Fruit fly (Drosophila melanogaster) whole organism, embryonic: ENCODE results near the gene Cka.
A peak's percentile ranks its signal among the peaks of the same experiment; 100 is the strongest.

Experiments
- B-H1 ChIP-seq: fragments of 200-800 bp; sonication (Bioruptor generic); IDR thresholded peaks from 3 replicates; pipeline ENCODE4 v1.3.6; 2022; ENCODE audit warnings: missing biosample characterization, missing genetic modification characterization
- C15 ChIP-seq: fragments of 200-800 bp; sonication (Bioruptor generic); IDR thresholded peaks from 3 replicates; pipeline ENCODE4 v1.3.6; 2022; ENCODE audit warnings: missing biosample characterization, missing genetic modification characterization
- CG10209 ChIP-seq: fragments of 200-800 bp; sonication (Bioruptor generic); optimal IDR thresholded peaks from 3 replicates; lab custom pipeline; 2017; ENCODE audit warnings: missing biosample characterization, mild to moderate bottlenecking, missing genetic modification characterization, missing genetic modification reagents
- CG10565 ChIP-seq: fragments of 200-800 bp; sonication (Bioruptor generic); optimal IDR thresholded peaks from 3 replicates; lab custom pipeline; 2016; ENCODE audit warnings: missing biosample characterization, mild to moderate bottlenecking, missing genetic modification characterization
- CG10959 ChIP-seq: fragments of 200-800 bp; sonication (Bioruptor generic); IDR thresholded peaks from 2 replicates; pipeline ENCODE4 v1.3.6; 2022; ENCODE audit warnings: missing biosample characterization, missing genetic modification characterization
- CG13123 ChIP-seq: fragments of 200-800 bp; sonication (Bioruptor generic); optimal IDR thresholded peaks from 2 replicates; lab custom pipeline; 2016; ENCODE audit warnings: missing biosample characterization, missing genetic modification characterization
- CG14441 ChIP-seq: fragments of 200-800 bp; sonication (Bioruptor generic); IDR thresholded peaks from 2 replicates; pipeline ENCODE4 v1.3.6; 2022; ENCODE audit warnings: missing biosample characterization, missing genetic modification characterization
- CG14965 ChIP-seq: fragments of 200-800 bp; sonication (Bioruptor generic); optimal IDR thresholded peaks from 2 replicates; lab custom pipeline; 2016; ENCODE audit warnings: missing biosample characterization, missing genetic modification characterization, borderline replicate concordance
- CG1529 ChIP-seq: fragments of 200-800 bp; sonication (Bioruptor generic); optimal IDR thresholded peaks from 3 replicates; lab custom pipeline; 2018; ENCODE audit warnings: missing biosample characterization, missing genetic modification characterization
- CG16815 ChIP-seq: fragments of 200-800 bp; sonication (Bioruptor generic); optimal IDR thresholded peaks from 3 replicates; lab custom pipeline; 2017; ENCODE audit warnings: missing biosample characterization, mild to moderate bottlenecking, missing genetic modification characterization
- CG17912 ChIP-seq: fragments of 200-800 bp; sonication (Bioruptor generic); optimal IDR thresholded peaks from 2 replicates; lab custom pipeline; 2018; ENCODE audit warnings: missing biosample characterization, mild to moderate bottlenecking, missing genetic modification characterization
- CG18011 ChIP-seq: fragments of 200-800 bp; sonication (Bioruptor generic); optimal IDR thresholded peaks from 2 replicates; lab custom pipeline; 2017; ENCODE audit warnings: missing biosample characterization, missing genetic modification characterization, mild to moderate bottlenecking, moderate library complexity, missing genotype
- CG18764 ChIP-seq: fragments of 200-800 bp; sonication (Bioruptor generic); optimal IDR thresholded peaks from 3 replicates; lab custom pipeline; 2016; ENCODE audit warnings: missing biosample characterization, missing genetic modification characterization
- CG2120 ChIP-seq: fragments of 200-800 bp; sonication (Bioruptor generic); optimal IDR thresholded peaks from 3 replicates; lab custom pipeline; 2016; ENCODE audit warnings: missing biosample characterization, missing genetic modification characterization
- CG30020 ChIP-seq: fragments of 200-800 bp; optimal IDR thresholded peaks from 2 replicates; lab custom pipeline; 2019; ENCODE audit warnings: missing biosample characterization, mild to moderate bottlenecking, missing genetic modification characterization, moderate library complexity
- CG31224 ChIP-seq: fragments of 200-800 bp; sonication (Bioruptor generic); IDR thresholded peaks from 2 replicates; pipeline ENCODE4 v1.3.6; 2022; ENCODE audit warnings: missing biosample characterization, missing genetic modification characterization
- CG33557 ChIP-seq: fragments of 200-800 bp; sonication (Bioruptor generic); optimal IDR thresholded peaks from 2 replicates; lab custom pipeline; 2019; ENCODE audit warnings: missing biosample characterization, mild to moderate bottlenecking, missing genetic modification characterization, moderate library complexity
- CG34376 ChIP-seq: fragments of 200-800 bp; sonication (Bioruptor generic); optimal IDR thresholded peaks from 2 replicates; lab custom pipeline; 2018; ENCODE audit warnings: missing biosample characterization, mild to moderate bottlenecking, missing genetic modification characterization
- CG42726 ChIP-seq: fragments of 200-800 bp; sonication (Bioruptor generic); IDR thresholded peaks from 2 replicates; pipeline ENCODE4 v1.3.6; 2022; ENCODE audit warnings: missing biosample characterization, missing genetic modification characterization; ENCODE audit not compliant: partially characterized antibody
- CG5245 ChIP-seq: fragments of 200-800 bp; sonication (Bioruptor generic); optimal IDR thresholded peaks from 3 replicates; lab custom pipeline; 2016; ENCODE audit warnings: missing biosample characterization, missing genetic modification characterization
- Ets97D ChIP-seq: fragments of 200-800 bp; sonication (Bioruptor generic); optimal IDR thresholded peaks from 3 replicates; lab custom pipeline; 2016; ENCODE audit warnings: missing biosample characterization, missing genetic modification characterization
- Fer1 ChIP-seq: fragments of 200-800 bp; sonication (Bioruptor generic); optimal IDR thresholded peaks from 2 replicates; lab custom pipeline; 2017; ENCODE audit warnings: missing biosample characterization, mild to moderate bottlenecking, missing genetic modification characterization
- H15 ChIP-seq: fragments of 200-800 bp; sonication (Bioruptor generic); IDR thresholded peaks from 3 replicates; pipeline ENCODE4 v1.3.6; 2022; ENCODE audit warnings: missing biosample characterization, missing genetic modification characterization
- HLH54F ChIP-seq: fragments of 200-800 bp; sonication (Bioruptor generic); optimal IDR thresholded peaks from 3 replicates; lab custom pipeline; 2016; ENCODE audit warnings: missing biosample characterization, missing genetic modification characterization
- Hr3 ChIP-seq: fragments of 200-800 bp; sonication (Bioruptor generic); optimal IDR thresholded peaks from 3 replicates; lab custom pipeline; 2016; ENCODE audit warnings: missing biosample characterization, missing genetic modification characterization
- MBD-R2 ChIP-seq: fragments of 200-800 bp; sonication (Bioruptor generic); IDR thresholded peaks from 2 replicates; pipeline ENCODE4 v1.3.6; 2022; ENCODE audit warnings: missing biosample characterization, missing genetic modification characterization
- Med ChIP-seq: fragments of 200-800 bp; sonication (Bioruptor generic); peaks from one replicate; lab custom pipeline; 2016; ENCODE audit warnings: missing biosample characterization, missing genetic modification characterization, mild to moderate bottlenecking, inconsistent platforms, moderate library complexity
- Mes4 ChIP-seq: fragments of 200-800 bp; sonication (Bioruptor generic); optimal IDR thresholded peaks from 2 replicates; lab custom pipeline; 2016; ENCODE audit warnings: missing biosample characterization, missing genetic modification characterization
- NfI ChIP-seq: fragments of 200-800 bp; sonication (Bioruptor generic); optimal IDR thresholded peaks from 3 replicates; lab custom pipeline; 2018; ENCODE audit warnings: missing biosample characterization, mild to moderate bottlenecking, missing genetic modification characterization, moderate library complexity
- Ptx1 ChIP-seq: fragments of 200-800 bp; sonication (Bioruptor generic); IDR thresholded peaks from 2 replicates; pipeline ENCODE4 v1.3.6; 2022; ENCODE audit warnings: missing biosample characterization, missing genetic modification characterization
- Rx ChIP-seq: fragments of 200-800 bp; sonication (Bioruptor generic); IDR thresholded peaks from 2 replicates; pipeline ENCODE4 v1.3.6; 2022; ENCODE audit warnings: missing biosample characterization, missing genetic modification characterization
- Stat92E ChIP-seq, 3 experiments: fragments of >200 bp in 2 of 3; fragments of 200-800 bp in 1 of 3; sonication (Bioruptor generic) in 1 of 3; optimal IDR thresholded peaks; 2 replicates each; lab custom pipeline; 2017 to 2019; ENCODE audit warnings: missing biosample characterization in 3 of 3, missing genetic modification characterization in 3 of 3, mild to moderate bottlenecking in 1 of 3, moderate library complexity in 1 of 3
- disco-r ChIP-seq: fragments of 200-800 bp; sonication (Bioruptor generic); optimal IDR thresholded peaks from 2 replicates; lab custom pipeline; 2016; ENCODE audit warnings: missing biosample characterization, missing genetic modification characterization
- dpn ChIP-seq, 2 experiments: fragments of 200-800 bp; sonication (Bioruptor generic); optimal IDR thresholded peaks; 3 replicates each; lab custom pipeline; 2016; ENCODE audit warnings: missing biosample characterization in 2 of 2, missing genetic modification characterization in 2 of 2
- fd3F ChIP-seq: fragments of 200-800 bp; sonication (Bioruptor generic); optimal IDR thresholded peaks from 2 replicates; lab custom pipeline; 2018; ENCODE audit warnings: missing biosample characterization, mild to moderate bottlenecking, missing genetic modification characterization, moderate library complexity
- gem ChIP-seq: fragments of 200-800 bp; sonication (Bioruptor generic); optimal IDR thresholded peaks from 2 replicates; lab custom pipeline; 2019; ENCODE audit warnings: missing biosample characterization, mild to moderate bottlenecking, missing genetic modification characterization, moderate library complexity
- hb ChIP-seq: fragments of 200-800 bp; sonication (Bioruptor generic); IDR thresholded peaks from 3 replicates; pipeline ENCODE4 v1.3.6; 2022; ENCODE audit warnings: missing biosample characterization, missing genetic modification characterization; ENCODE audit not compliant: partially characterized antibody
- hbn ChIP-seq: fragments of 200-800 bp; sonication (Bioruptor generic); IDR thresholded peaks from 2 replicates; pipeline ENCODE4 v1.3.6; 2022; ENCODE audit warnings: missing biosample characterization, missing genetic modification characterization; ENCODE audit not compliant: partially characterized antibody
- mld ChIP-seq: fragments of 200-800 bp; sonication (Bioruptor generic); IDR thresholded peaks from 3 replicates; pipeline ENCODE4 v1.3.6; 2022; ENCODE audit warnings: missing biosample characterization, missing genetic modification characterization; ENCODE audit not compliant: partially characterized antibody
- nom ChIP-seq: fragments of 200-800 bp; sonication (Bioruptor generic); optimal IDR thresholded peaks from 2 replicates; lab custom pipeline; 2017; ENCODE audit warnings: missing biosample characterization, missing genetic modification characterization, mild to moderate bottlenecking, moderate library complexity, missing genetic modification reagents
- pan ChIP-seq, 4 experiments: fragments of >200 bp in 3 of 4; fragments of 200-800 bp in 1 of 4; sonication (Bioruptor generic) in 1 of 4; optimal IDR thresholded peaks in 3 of 4; IDR thresholded peaks in 1 of 4; 2 replicates each; pipeline versions ENCODE4 v1.3.6 to Lab custom; 2017 to 2022; ENCODE audit warnings: missing biosample characterization in 2 of 4, missing genetic modification characterization in 2 of 4, mixed read lengths in 1 of 4
- prd ChIP-seq, 3 experiments: fragments of >200 bp in 2 of 3; fragments of 200-800 bp in 1 of 3; sonication (Bioruptor generic) in 1 of 3; optimal IDR thresholded peaks in 2 of 3; IDR thresholded peaks in 1 of 3; 2 replicates in 2 of 3; 3 replicates in 1 of 3; pipeline versions ENCODE4 v1.3.6 to Lab custom; 2017 to 2022; ENCODE audit warnings: missing biosample characterization in 1 of 3, missing genetic modification characterization in 1 of 3
- rib ChIP-seq: fragments of 200-800 bp; sonication (Bioruptor generic); IDR thresholded peaks from 2 replicates; pipeline ENCODE4 v1.3.6; 2022; ENCODE audit warnings: missing biosample characterization, missing genetic modification characterization
- seq ChIP-seq: fragments of 200-800 bp; sonication (Bioruptor generic); IDR thresholded peaks from 2 replicates; pipeline ENCODE4 v1.3.6; 2022; ENCODE audit warnings: missing biosample characterization, missing genetic modification characterization
- tap ChIP-seq: fragments of 200-800 bp; optimal IDR thresholded peaks from 3 replicates; lab custom pipeline; 2019; ENCODE audit warnings: missing biosample characterization, mild to moderate bottlenecking, missing genetic modification characterization, moderate library complexity
- unpg ChIP-seq: fragments of 200-800 bp; sonication (Bioruptor generic); optimal IDR thresholded peaks from 3 replicates; lab custom pipeline; 2018; ENCODE audit warnings: missing biosample characterization, mild to moderate bottlenecking, missing genetic modification characterization, moderate library complexity

The Cka gene

dm6 chr2L:7993984-7994854 is 36.3 kb upstream of the Cka start, which contains the start of gene pes (continued):
- TF ChIP-seq dpn (GFP tag; optimal IDR thresholded peaks at IDR 0.05; lab: Kevin White, UChicago) (peak; percentile 88 to 91), seq (peak; percentile 83), fd3F (GFP tag; lab: Kevin White, UChicago) (peak; percentile 84), B-H1 (GFP tag; lab: Robert Waterston, UW) (peak; percentile 86), CG42726 (GFP tag; lab: Robert Waterston, UW) (peak; percentile 55), nom (GFP tag; lab: Kevin White, UChicago) (peak; percentile 91), CG18764 (GFP tag; lab: Kevin White, UChicago) (peak; percentile 83), Ets97D (GFP tag; lab: Kevin White, UChicago) (peak; percentile 64), pan (optimal IDR thresholded peaks at IDR 0.05; lab: Kevin White, UChicago) (no peak), pan (GFP tag; optimal IDR thresholded peaks at IDR 0.05 in 1 of 2, IDR thresholded peaks at IDR 0.05 in 1 of 2) (peak in 1 of 2 experiments; percentile 93), Mes4 (GFP tag; lab: Kevin White, UChicago) (peak; percentile 65), C15 (GFP tag; lab: Robert Waterston, UW) (peak; percentile 79), HLH54F (GFP tag; lab: Kevin White, UChicago) (peak; percentile 78), CG1529 (peak; percentile 29), Fer1 (GFP tag; lab: Kevin White, UChicago) (peak; percentile 97), hbn (no peak), CG18011 (GFP tag; lab: Kevin White, UChicago) (no peak), CG16815 (GFP tag; lab: Kevin White, UChicago) (peak; percentile 74), Hr3 (GFP tag; lab: Kevin White, UChicago) (peak; percentile 40), CG14965 (GFP tag; lab: Kevin White, UChicago) (no peak), CG17912 (GFP tag; lab: Kevin White, UChicago) (peak; percentile 59), unpg (GFP tag; lab: Kevin White, UChicago) (peak; percentile 84), CG31224 (GFP tag; lab: Robert Waterston, UW) (peak; percentile 89), gem (tag; lab: Kevin White, UChicago) (peak; percentile 48), mld (GFP tag; lab: Robert Waterston, UW) (peak; percentile 69; the same call in 2 of the 3 replicates), CG14441 (GFP tag; lab: Robert Waterston, UW) (peak; percentile 91), CG10565 (GFP tag; lab: Kevin White, UChicago) (peak; percentile 56), MBD-R2 (peak; percentile 91), CG33557 (GFP tag; lab: Kevin White, UChicago) (peak; percentile 31), prd (optimal IDR thresholded peaks at IDR 0.05; lab: Kevin White, UChicago) (no peak), prd (GFP tag; IDR thresholded peaks at IDR 0.05; lab: Robert Waterston, UW) (peak; percentile 97), CG5245 (GFP tag; lab: Kevin White, UChicago) (peak; percentile 90), hb (GFP tag; lab: Robert Waterston, UW) (no peak), Med (GFP tag; lab: Kevin White, UChicago) (peak; percentile 97), tap (tag; lab: Kevin White, UChicago) (peak; percentile 57), rib (peak; percentile 57; the same call in 1 of the 2 replicates), disco-r (GFP tag; lab: Kevin White, UChicago) (no peak), CG13123 (GFP tag; lab: Kevin White, UChicago) (peak; percentile 52), CG10209 (GFP tag; lab: Kevin White, UChicago) (peak; percentile 75), CG10959 (GFP tag; lab: Robert Waterston, UW) (peak; percentile 89), Ptx1 (peak; percentile 12; the same call in 1 of the 2 replicates), Rx (peak; percentile 91), NfI (GFP tag; lab: Kevin White, UChicago) (peak; percentile 91), CG34376 (peak; percentile 98), CG30020 (tag; lab: Kevin White, UChicago) (peak; percentile 51), H15 (GFP tag; lab: Robert Waterston, UW) (peak; percentile 93), CG2120 (GFP tag; lab: Kevin White, UChicago) (peak; percentile 65), Stat92E (GFP tag; optimal IDR thresholded peaks at IDR 0.05; lab: Kevin White, UChicago) (peak in 1 of 3 experiments; percentile 95)
